Worm (Caenorhabditis elegans): ENCODE results near the gene W02A2.5.

W02A2.5 gene

DNA sequence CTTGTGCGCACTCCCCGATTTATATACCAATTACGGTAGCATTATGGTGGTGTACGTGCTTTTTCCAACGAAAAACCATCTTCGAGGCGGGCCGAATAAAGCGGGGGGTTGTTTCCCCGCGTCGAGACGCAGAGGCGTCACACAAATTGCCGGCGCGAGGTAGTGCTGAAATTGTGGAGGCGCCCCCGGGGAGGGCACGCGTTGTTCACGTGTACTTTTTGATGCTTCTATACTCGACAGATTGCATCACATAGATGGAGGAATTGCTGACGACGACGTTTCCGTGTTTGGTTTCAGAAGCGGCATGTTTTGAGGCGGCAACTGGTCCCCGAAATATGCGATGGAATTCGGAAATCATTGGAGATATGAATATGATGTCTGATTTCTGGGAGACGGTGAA is 52.6 kb downstream of the W02A2.5 start (continued):
- TF ChIP-seq egl-43 (GFP tag; IDR thresholded peaks at IDR 0.05), result peak; percentile 72
- TF ChIP-seq lin-13 (GFP tag; optimal IDR thresholded peaks at IDR 0.05), result peak; percentile 75
- TF ChIP-seq pha-4 (GFP tag; IDR thresholded peaks at IDR 0.05), result peak; percentile 75
- no peak for TF ChIP-seq pha-4 (tag; optimal IDR thresholded peaks at IDR 0.05)
- TF ChIP-seq spr-3 (GFP tag; optimal IDR thresholded peaks at IDR 0.05), result peak; percentile 6
- TF ChIP-seq hmg-1.1 (GFP tag; IDR thresholded peaks at IDR 0.05), result peak; percentile 90
- TF ChIP-seq egl-27 (tag; optimal IDR thresholded peaks at IDR 0.05), result peak; percentile 29
- TF ChIP-seq ztf-7 (tag; optimal IDR thresholded peaks at IDR 0.05), result peak; percentile 93

Measured in whole organism, L4 larva.